Worm (Caenorhabditis elegans) whole organism, midembryonic: ENCODE results near the gene M01F1.9.

Experiments
- T22C8.4 ChIP-seq: fragments of 200-800 bp; sonication (Bioruptor generic); IDR thresholded peaks from 2 replicates; pipeline ENCODE4 v1.3.6; 2022; ENCODE audit warnings: missing genetic modification characterization, missing compliant biosample characterization
- cog-1 ChIP-seq: sonication (generic microtip); optimal IDR thresholded peaks from 2 replicates; lab custom pipeline; 2016; ENCODE audit warnings: missing genetic modification characterization, missing compliant biosample characterization
- flt-1 ChIP-seq: fragments of 200-800 bp; sonication (Bioruptor generic); IDR thresholded peaks from 2 replicates; pipeline ENCODE4 v1.3.6; 2022; ENCODE audit warnings: missing genetic modification characterization, missing compliant biosample characterization
- klf-2 ChIP-seq: fragments of 200-800 bp; sonication (Bioruptor generic); conservative IDR thresholded peaks from 2 replicates; pipeline ENCODE4 v1.3.6; 2022; ENCODE audit warnings: missing genetic modification reagents, missing genetic modification characterization, missing compliant biosample characterization
- med-1 ChIP-seq: sonication (generic microtip); optimal IDR thresholded peaks from 2 replicates; lab custom pipeline; 2017; ENCODE audit warnings: missing genetic modification characterization, mild to moderate bottlenecking, missing compliant biosample characterization, antibody characterized with exemption, missing genetic modification reagents; ENCODE audit not compliant: insufficient read depth
- ref-1 ChIP-seq: fragments of 200-800 bp; sonication (Bioruptor generic); conservative IDR thresholded peaks from 2 replicates; pipeline ENCODE4 v1.3.6; 2022; ENCODE audit warnings: missing genetic modification reagents, missing genetic modification characterization, missing compliant biosample characterization
- ztf-23 ChIP-seq: fragments of 200-800 bp; sonication (Bioruptor generic); IDR thresholded peaks from 2 replicates; pipeline ENCODE4 v1.3.6; 2022; ENCODE audit warnings: missing genetic modification reagents, missing genetic modification characterization, missing compliant biosample characterization

DNA sequence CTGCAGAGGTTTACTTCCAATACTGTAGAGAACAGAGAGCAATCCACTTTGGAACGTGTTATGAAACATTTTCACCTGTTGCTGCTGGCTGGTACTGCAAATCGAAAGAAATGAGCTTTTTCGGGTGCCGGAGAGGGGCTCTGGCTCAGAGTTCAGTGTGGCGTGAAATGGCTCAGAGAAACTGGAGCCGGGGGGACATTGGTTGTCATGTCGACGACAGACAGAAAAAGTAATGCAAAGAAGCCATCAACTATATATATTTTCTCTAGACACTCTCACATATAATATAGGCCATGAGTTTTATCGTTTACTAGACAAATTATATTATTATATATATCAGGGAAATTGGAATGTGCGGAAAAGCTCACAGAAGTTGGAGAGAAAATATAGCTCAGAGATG is 38.5 kb upstream of the M01F1.9 start, which contains the start of gene cfap-20:
- TF ChIP-seq flt-1 (GFP tag; lab: Robert Waterston, UW) (0 out of 2 replicates have a peak, but pooled peaks have one; percentile 6), T22C8.4 (GFP tag; lab: Robert Waterston, UW) (no peak), cog-1 (tag; lab: Kevin White, UChicago) (no peak), klf-2 (GFP tag; lab: Robert Waterston, UW) (no peak), ref-1 (GFP tag; lab: Robert Waterston, UW) (no peak), med-1 (GFP tag; lab: Kevin White, UChicago) (no peak), ztf-23 (GFP tag; lab: Robert Waterston, UW) (no peak)
